Fruit fly (Drosophila melanogaster) whole organism, embryonic: ENCODE data around the gene mgr.

ENCODE experiments used
- Bteb2 ChIP-seq: fragments of 200-800 bp; sonication (Bioruptor generic); optimal IDR thresholded peaks from 2 replicates; lab custom pipeline; 2016; ENCODE audit warnings: missing biosample characterization, missing genetic modification characterization
- CG1024 ChIP-seq: fragments of 200-800 bp; sonication (Bioruptor generic); IDR thresholded peaks from 2 replicates; pipeline ENCODE4 v1.3.6; 2022; ENCODE audit warnings: missing biosample characterization, missing genetic modification characterization
- CG10431 ChIP-seq: fragments of 200-800 bp; sonication (Bioruptor generic); optimal IDR thresholded peaks from 3 replicates; lab custom pipeline; 2018; ENCODE audit warnings: missing biosample characterization, mild to moderate bottlenecking, missing genetic modification characterization
- CG12942 ChIP-seq: fragments of 200-800 bp; sonication (Bioruptor generic); optimal IDR thresholded peaks from 3 replicates; lab custom pipeline; 2016; ENCODE audit warnings: missing biosample characterization, missing genetic modification characterization
- CG14860 ChIP-seq: fragments of 200-800 bp; sonication (Bioruptor generic); IDR thresholded peaks from 3 replicates; pipeline ENCODE4 v1.3.6; 2022; ENCODE audit warnings: missing biosample characterization, missing genetic modification characterization; ENCODE audit not compliant: partially characterized antibody
- CG15269 ChIP-seq: fragments of 200-800 bp; sonication (Bioruptor generic); optimal IDR thresholded peaks from 2 replicates; lab custom pipeline; 2018; ENCODE audit warnings: missing biosample characterization, mild to moderate bottlenecking, missing genetic modification characterization, moderate library complexity
- CG17568 ChIP-seq: fragments of 200-800 bp; sonication (Bioruptor generic); optimal IDR thresholded peaks from 2 replicates; lab custom pipeline; 2018; ENCODE audit warnings: missing biosample characterization, mild to moderate bottlenecking, missing genetic modification characterization, moderate library complexity
- CG17802 ChIP-seq: fragments of 200-800 bp; sonication (Bioruptor generic); optimal IDR thresholded peaks from 2 replicates; lab custom pipeline; 2018; ENCODE audit warnings: missing biosample characterization, mild to moderate bottlenecking, missing genetic modification characterization, moderate library complexity
- CG1792 ChIP-seq: fragments of 200-800 bp; sonication (Bioruptor generic); optimal IDR thresholded peaks from 2 replicates; lab custom pipeline; 2016; ENCODE audit warnings: missing biosample characterization, missing genetic modification characterization
- CG1832 ChIP-seq: fragments of 200-800 bp; sonication (Bioruptor generic); optimal IDR thresholded peaks from 2 replicates; lab custom pipeline; 2017; ENCODE audit warnings: missing biosample characterization, mild to moderate bottlenecking, missing genetic modification characterization, inconsistent platforms
- CG2116 ChIP-seq: fragments of 200-800 bp; sonication (Bioruptor generic); optimal IDR thresholded peaks from 3 replicates; lab custom pipeline; 2018; ENCODE audit warnings: missing biosample characterization, mild to moderate bottlenecking, missing genetic modification characterization
- CG4854 ChIP-seq: fragments of 200-800 bp; sonication (Bioruptor generic); optimal IDR thresholded peaks from 2 replicates; lab custom pipeline; 2016; ENCODE audit warnings: missing biosample characterization, missing genetic modification characterization, inconsistent platforms
- CG5180 ChIP-seq: fragments of 200-800 bp; sonication (Bioruptor generic); optimal IDR thresholded peaks from 3 replicates; lab custom pipeline; 2017; ENCODE audit warnings: missing biosample characterization, missing genetic modification characterization, mild to moderate bottlenecking, moderate library complexity, missing genetic modification reagents
- CG7271 ChIP-seq: fragments of 200-800 bp; sonication (Bioruptor generic); optimal IDR thresholded peaks from 2 replicates; lab custom pipeline; 2018; ENCODE audit warnings: missing biosample characterization, mild to moderate bottlenecking, missing genetic modification characterization, moderate library complexity
- CG7745 ChIP-seq: fragments of 200-800 bp; sonication (Bioruptor generic); optimal IDR thresholded peaks from 2 replicates; lab custom pipeline; 2018; ENCODE audit warnings: missing biosample characterization, mild to moderate bottlenecking, missing genetic modification characterization, moderate library complexity
- CG7786 ChIP-seq: fragments of 200-800 bp; sonication (Bioruptor generic); optimal IDR thresholded peaks from 2 replicates; lab custom pipeline; 2016; ENCODE audit warnings: missing biosample characterization, missing genetic modification characterization
- CG9437 ChIP-seq: fragments of 200-800 bp; sonication (Bioruptor generic); optimal IDR thresholded peaks from 2 replicates; lab custom pipeline; 2018; ENCODE audit warnings: missing biosample characterization, mild to moderate bottlenecking, missing genetic modification characterization
- CG9876 ChIP-seq: fragments of 200-800 bp; sonication (Bioruptor generic); optimal IDR thresholded peaks from 2 replicates; lab custom pipeline; 2016; ENCODE audit warnings: missing biosample characterization, missing genetic modification characterization
- D19B ChIP-seq: fragments of 200-800 bp; sonication (Bioruptor generic); optimal IDR thresholded peaks from 2 replicates; lab custom pipeline; 2017; ENCODE audit warnings: missing biosample characterization, mild to moderate bottlenecking, missing genetic modification characterization
- Dip3 ChIP-seq: fragments of 200-800 bp; sonication (Bioruptor generic); optimal IDR thresholded peaks from 3 replicates; lab custom pipeline; 2016; ENCODE audit warnings: missing biosample characterization, missing genetic modification characterization
- HLH4C ChIP-seq: fragments of 200-800 bp; sonication (Bioruptor generic); IDR thresholded peaks from 3 replicates; pipeline ENCODE4 v1.3.6; 2022; ENCODE audit warnings: missing biosample characterization, missing genetic modification characterization; ENCODE audit not compliant: partially characterized antibody
- HLHmδ ChIP-seq: fragments of 200-800 bp; sonication (Bioruptor generic); optimal IDR thresholded peaks from 2 replicates; lab custom pipeline; 2018; ENCODE audit warnings: missing biosample characterization, mild to moderate bottlenecking, missing genetic modification characterization, moderate library complexity
- Med ChIP-seq: fragments of 200-800 bp; sonication (Bioruptor generic); peaks from one replicate; lab custom pipeline; 2016; ENCODE audit warnings: missing biosample characterization, missing genetic modification characterization, mild to moderate bottlenecking, inconsistent platforms, moderate library complexity
- Mrtf ChIP-seq: fragments of 200-800 bp; sonication (Bioruptor generic); IDR thresholded peaks from 3 replicates; pipeline ENCODE4 v1.3.6; 2022; ENCODE audit warnings: missing biosample characterization, missing genetic modification characterization
- NFAT ChIP-seq: fragments of 200-800 bp; sonication (Bioruptor generic); IDR thresholded peaks from 2 replicates; pipeline ENCODE4 v1.3.6; 2022; ENCODE audit warnings: missing biosample characterization, missing genetic modification characterization
- Nf-YB ChIP-seq: fragments of 200-800 bp; sonication (Bioruptor generic); optimal IDR thresholded peaks from 3 replicates; lab custom pipeline; 2019; ENCODE audit warnings: missing biosample characterization, mild to moderate bottlenecking, missing genetic modification characterization, moderate library complexity
- Nf-YC ChIP-seq: fragments of 200-800 bp; optimal IDR thresholded peaks from 3 replicates; lab custom pipeline; 2019; ENCODE audit warnings: missing biosample characterization, mild to moderate bottlenecking, missing genetic modification characterization, moderate library complexity
- Opbp ChIP-seq: fragments of 200-800 bp; sonication (Bioruptor generic); IDR thresholded peaks from 3 replicates; pipeline ENCODE4 v1.3.6; 2022; ENCODE audit warnings: missing biosample characterization, missing genetic modification characterization; ENCODE audit not compliant: partially characterized antibody
- PHDP ChIP-seq: fragments of 200-800 bp; sonication (Bioruptor generic); optimal IDR thresholded peaks from 3 replicates; lab custom pipeline; 2018; ENCODE audit warnings: missing biosample characterization, mild to moderate bottlenecking, missing genetic modification characterization, moderate library complexity
- Pdp1 ChIP-seq, 2 experiments: fragments of 200-800 bp; sonication (Bioruptor generic); optimal IDR thresholded peaks; 3 replicates each; lab custom pipeline; 2016; ENCODE audit warnings: missing biosample characterization in 2 of 2, missing genetic modification characterization in 2 of 2, mild to moderate bottlenecking in 1 of 2, moderate library complexity in 1 of 2
- ab ChIP-seq: fragments of 200-800 bp; sonication (Bioruptor generic); optimal IDR thresholded peaks from 2 replicates; lab custom pipeline; 2016; ENCODE audit warnings: missing biosample characterization, missing genetic modification characterization
- al ChIP-seq: fragments of 200-800 bp; sonication (Bioruptor generic); IDR thresholded peaks from 2 replicates; pipeline ENCODE4 v1.3.6; 2022; ENCODE audit warnings: missing biosample characterization, missing genetic modification characterization
- cato ChIP-seq: fragments of 200-800 bp; sonication (Bioruptor generic); optimal IDR thresholded peaks from 2 replicates; lab custom pipeline; 2016; ENCODE audit warnings: missing biosample characterization, missing genetic modification characterization, borderline replicate concordance
- cg ChIP-seq: fragments of 200-800 bp; sonication (Bioruptor generic); optimal IDR thresholded peaks from 3 replicates; lab custom pipeline; 2019; ENCODE audit warnings: missing biosample characterization, mild to moderate bottlenecking, missing genetic modification characterization, moderate library complexity
- crol ChIP-seq: fragments of 200-800 bp; sonication (Bioruptor generic); IDR thresholded peaks from 2 replicates; pipeline ENCODE4 v1.3.6; 2022; ENCODE audit warnings: missing biosample characterization, missing genetic modification characterization
- grn ChIP-seq: fragments of 200-800 bp; sonication (Bioruptor generic); optimal IDR thresholded peaks from 3 replicates; lab custom pipeline; 2017; ENCODE audit warnings: missing biosample characterization, missing genetic modification characterization
- ham ChIP-seq: fragments of 200-800 bp; sonication (Bioruptor generic); IDR thresholded peaks from 2 replicates; pipeline ENCODE4 v1.3.6; 2022; ENCODE audit warnings: missing biosample characterization, missing genetic modification characterization
- hbn ChIP-seq: fragments of 200-800 bp; sonication (Bioruptor generic); IDR thresholded peaks from 2 replicates; pipeline ENCODE4 v1.3.6; 2022; ENCODE audit warnings: missing biosample characterization, missing genetic modification characterization; ENCODE audit not compliant: partially characterized antibody
- hkb ChIP-seq, 2 experiments: fragments of 200-800 bp in 1 of 2; fragments of >200 bp in 1 of 2; sonication (Bioruptor generic) in 1 of 2; IDR thresholded peaks in 1 of 2; optimal IDR thresholded peaks in 1 of 2; 2 replicates each; pipeline versions ENCODE4 v1.3.6 to Lab custom; 2017 to 2022; ENCODE audit warnings: missing biosample characterization in 1 of 2, missing genetic modification characterization in 1 of 2
- insv ChIP-seq, 2 experiments: fragments of 200-800 bp; sonication (Bioruptor generic); optimal IDR thresholded peaks; 3 replicates each; lab custom pipeline; 2016 to 2018; ENCODE audit warnings: missing biosample characterization in 2 of 2, missing genetic modification characterization in 2 of 2
- mam ChIP-seq: fragments of 200-800 bp; sonication (Bioruptor generic); optimal IDR thresholded peaks from 3 replicates; lab custom pipeline; 2016; ENCODE audit warnings: missing biosample characterization, missing genetic modification characterization
- psq ChIP-seq: fragments of 200-800 bp; sonication (Bioruptor generic); optimal IDR thresholded peaks from 2 replicates; lab custom pipeline; 2017; ENCODE audit warnings: missing biosample characterization, missing genetic modification characterization
- ranshi ChIP-seq: fragments of 200-800 bp; sonication (Bioruptor generic); IDR thresholded peaks from 2 replicates; pipeline ENCODE4 v1.3.6; 2022; ENCODE audit warnings: missing biosample characterization, missing genetic modification characterization
- rib ChIP-seq: fragments of 200-800 bp; sonication (Bioruptor generic); IDR thresholded peaks from 2 replicates; pipeline ENCODE4 v1.3.6; 2022; ENCODE audit warnings: missing biosample characterization, missing genetic modification characterization
- ro ChIP-seq: fragments of 200-800 bp; sonication (Bioruptor generic); IDR thresholded peaks from 2 replicates; pipeline ENCODE4 v1.3.6; 2022; ENCODE audit warnings: missing biosample characterization, missing genetic modification characterization
- scrt ChIP-seq: fragments of 200-800 bp; sonication (Bioruptor generic); optimal IDR thresholded peaks from 2 replicates; lab custom pipeline; 2018; ENCODE audit warnings: missing biosample characterization, mild to moderate bottlenecking, missing genetic modification characterization, moderate library complexity
- sim ChIP-seq: fragments of 200-800 bp; sonication (Bioruptor generic); IDR thresholded peaks from 2 replicates; pipeline ENCODE4 v1.3.6; 2022; ENCODE audit warnings: missing biosample characterization, missing genetic modification characterization
- wdn ChIP-seq: fragments of 200-800 bp; sonication (Bioruptor generic); IDR thresholded peaks from 2 replicates; pipeline ENCODE4 v1.3.6; 2022; ENCODE audit warnings: missing biosample characterization, missing genetic modification characterization
- zf30C ChIP-seq: fragments of 200-800 bp; sonication (Bioruptor generic); optimal IDR thresholded peaks from 3 replicates; lab custom pipeline; 2018; ENCODE audit warnings: missing biosample characterization, mild to moderate bottlenecking, missing genetic modification characterization

The mgr gene

DNA sequence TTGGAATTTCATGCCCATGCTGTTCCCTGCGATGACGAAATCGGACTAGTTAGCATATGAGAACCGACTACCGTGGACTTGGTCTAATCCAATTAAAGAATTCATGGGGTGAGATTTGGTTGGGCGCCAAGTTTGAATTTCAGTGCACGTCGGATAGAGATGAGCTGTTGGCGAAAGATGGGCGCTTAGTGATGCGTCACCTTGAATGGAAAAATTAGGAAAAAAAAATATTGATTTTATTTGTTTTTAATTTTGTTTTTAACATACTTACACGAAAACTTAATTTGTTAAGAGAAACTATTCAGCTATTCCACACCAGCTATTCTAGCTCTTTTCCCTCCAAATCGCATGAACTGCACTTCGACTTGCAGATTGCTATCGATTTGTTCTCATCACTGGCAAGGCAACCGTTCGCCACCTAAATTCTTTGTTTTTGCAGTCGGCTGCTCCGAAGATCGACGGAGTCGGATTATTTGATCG, 12.0 kb upstream of the mgr start, which contains the start of the genes ninaG and Sptz (continued):
- TF ChIP-seq insv (GFP tag; optimal IDR thresholded peaks at IDR 0.05; lab: Kevin White, UChicago) (peak in 1 of 2 experiments; percentile 16), CG17568 (GFP tag; lab: Kevin White, UChicago) (no peak), CG5180 (GFP tag; lab: Kevin White, UChicago) (no peak), CG2116 (GFP tag; lab: Kevin White, UChicago) (peak; percentile 95), D19B (GFP tag; lab: Kevin White, UChicago) (peak; percentile 76), sim (GFP tag; lab: Robert Waterston, UW) (peak; percentile 80), CG12942 (GFP tag; lab: Kevin White, UChicago) (peak; percentile 94), CG10431 (GFP tag; lab: Kevin White, UChicago) (no peak), hkb (optimal IDR thresholded peaks at IDR 0.05; lab: Kevin White, UChicago) (peak; percentile 51), hkb (GFP tag; IDR thresholded peaks at IDR 0.05; lab: Robert Waterston, UW) (peak; percentile 94), CG9437 (GFP tag; lab: Kevin White, UChicago) (peak; percentile 73), Dip3 (GFP tag; lab: Kevin White, UChicago) (peak; percentile 96), rib (peak; percentile 83), CG15269 (tag; lab: Kevin White, UChicago) (peak; percentile 87), mam (GFP tag; lab: Kevin White, UChicago) (peak; percentile 98), zf30C (GFP tag; lab: Kevin White, UChicago) (no peak), CG17802 (peak; percentile 83), Med (GFP tag; lab: Kevin White, UChicago) (peak; percentile 99), CG4854 (no peak), CG9876 (GFP tag; lab: Kevin White, UChicago) (peak; percentile 90), ranshi (GFP tag; lab: Robert Waterston, UW) (peak; percentile 95), CG7786 (GFP tag; lab: Kevin White, UChicago) (peak; percentile 94), CG1792 (GFP tag; lab: Kevin White, UChicago) (peak; percentile 84), Pdp1 (GFP tag; optimal IDR thresholded peaks at IDR 0.05; lab: Kevin White, UChicago) (peak; percentile 94 to 97), HLHmδ (GFP tag; lab: Kevin White, UChicago) (no peak), scrt (GFP tag; lab: Kevin White, UChicago) (no peak), Mrtf (GFP tag; lab: Robert Waterston, UW) (peak; percentile 90), NFAT (peak; percentile 88), ham (GFP tag; lab: Robert Waterston, UW) (peak; percentile 65; the same call in 1 of the 2 replicates), cato (GFP tag; lab: Kevin White, UChicago) (peak; percentile 91), CG7745 (no peak), wdn (GFP tag; lab: Robert Waterston, UW) (peak; percentile 83), CG14860 (GFP tag; lab: Robert Waterston, UW) (0 out of 3 replicates have a peak, but pooled peaks have one; percentile 33), cg (no peak), ro (peak; percentile 90), CG7271 (tag; lab: Kevin White, UChicago) (peak; percentile 83), Nf-YB (GFP tag; lab: Kevin White, UChicago) (peak; percentile 65), Opbp (GFP tag; lab: Robert Waterston, UW) (peak; percentile 38; the same call in 1 of the 3 replicates), CG1832 (no peak), CG1024 (GFP tag; lab: Robert Waterston, UW) (peak; percentile 86), al (GFP tag; lab: Robert Waterston, UW) (peak; percentile 94), crol (GFP tag; lab: Robert Waterston, UW) (peak; percentile 50; the same call in 1 of the 2 replicates), ab (GFP tag; lab: Kevin White, UChicago) (peak; percentile 90), Bteb2 (GFP tag; lab: Kevin White, UChicago) (peak; percentile 89), grn (GFP tag; lab: Kevin White, UChicago) (peak; percentile 93), HLH4C (peak; percentile 30; the same call in 1 of the 3 replicates), PHDP (no peak), psq (GFP tag; lab: Kevin White, UChicago) (peak; percentile 84), Nf-YC (tag; lab: Kevin White, UChicago) (no peak), hbn (GFP tag; lab: Robert Waterston, UW) (peak; percentile 34; the same call in 1 of the 2 replicates)
